Worm (Caenorhabditis elegans) whole organism, L4 larva: ENCODE measurements around the gene srsx-3.

Experiments
- R02D3.7 ChIP-seq: fragments of 150-350 bp; sonication (generic microtip); optimal IDR thresholded peaks from 3 replicates; lab custom pipeline; 2014; ENCODE audit warnings: missing biosample characterization, missing genetic modification characterization
- T26A8.4 ChIP-seq: fragments of 200-800 bp; sonication (Bioruptor generic); IDR thresholded peaks from 2 replicates; pipeline ENCODE4 v1.3.6; 2022; ENCODE audit warnings: missing genetic modification characterization, missing compliant biosample characterization
- ceh-82 ChIP-seq: sonication (generic microtip); optimal IDR thresholded peaks from 2 replicates; lab custom pipeline; 2017; ENCODE audit warnings: missing biosample characterization, missing genetic modification characterization
- dmd-8 ChIP-seq: fragments of 200-800 bp; sonication (Bioruptor generic); IDR thresholded peaks from 2 replicates; pipeline ENCODE4 v1.3.6; 2022; ENCODE audit warnings: missing genetic modification characterization, missing compliant biosample characterization
- nhr-25 ChIP-seq: sonication (generic microtip); optimal IDR thresholded peaks from 2 replicates; lab custom pipeline; 2017; ENCODE audit warnings: missing genetic modification characterization, mild to moderate bottlenecking, missing compliant biosample characterization, antibody characterized with exemption, moderate library complexity, borderline replicate concordance; ENCODE audit not compliant: insufficient read depth
- nhr-42 ChIP-seq: fragments of 200-800 bp; sonication (Bioruptor generic); IDR thresholded peaks from 2 replicates; pipeline ENCODE4 v1.3.6; 2022; ENCODE audit warnings: missing genetic modification characterization, missing compliant biosample characterization
- unc-62 ChIP-seq, 3 experiments: fragments of 150-350 bp in 1 of 3; sonication (generic microtip); optimal IDR thresholded peaks in 2 of 3; peaks in 1 of 3; 1 replicate in 1 of 3; 2 replicates in 2 of 3; lab custom pipeline; 2014 to 2017; ENCODE audit warnings: missing biosample characterization in 3 of 3, missing genetic modification characterization in 3 of 3, missing genetic modification reagents in 3 of 3, missing genotype in 1 of 3

ce11 chrV:7978798-7979197 is 41.7 kb upstream of the srsx-3 start:
- TF ChIP-seq unc-62 (GFP tag; optimal IDR thresholded peaks at IDR 0.05 in 1 of 2; lab: Kevin White, UChicago) (peak in 1 of 2 experiments; percentile 81), unc-62 (tag; optimal IDR thresholded peaks at IDR 0.05; lab: Kevin White, UChicago) (no peak), nhr-25 (peak; percentile 85), R02D3.7 (tag; lab: Kevin White, UChicago) (no peak), dmd-8 (GFP tag; lab: Robert Waterston, UW) (no peak), ceh-82 (tag; lab: Kevin White, UChicago) (no peak), T26A8.4 (0 out of 2 replicates have a peak, but pooled peaks have one; percentile 20), nhr-42 (GFP tag; lab: Robert Waterston, UW) (no peak)
